Worm (Caenorhabditis elegans) whole organism, late embryonic: ENCODE results near the gene ift-139.
A peak's percentile ranks its signal among the peaks of the same experiment; 100 is the strongest.

Experiments used
- C08G9.2 ChIP-seq: sonication (generic microtip); optimal IDR thresholded peaks from 2 replicates; lab custom pipeline; 2016; ENCODE audit warnings: mild to moderate bottlenecking, missing genetic modification characterization, moderate library complexity, missing compliant biosample characterization
- C38D4.7 ChIP-seq: fragments of 200-800 bp; sonication (Bioruptor generic); optimal IDR thresholded peaks from 2 replicates; lab custom pipeline; 2018; ENCODE audit warnings: mild to moderate bottlenecking, missing genetic modification characterization, moderate library complexity, missing compliant biosample characterization
- F13H6.1 ChIP-seq: sonication (generic microtip); optimal IDR thresholded peaks from 2 replicates; lab custom pipeline; 2016; ENCODE audit warnings: missing genetic modification characterization, missing compliant biosample characterization
- K09A11.1 ChIP-seq: sonication (generic microtip); optimal IDR thresholded peaks from 2 replicates; lab custom pipeline; 2017; ENCODE audit warnings: antibody characterized with exemption, mild to moderate bottlenecking, missing genetic modification characterization, missing compliant biosample characterization; ENCODE audit not compliant: insufficient read depth
- ahr-1 ChIP-seq: sonication (generic microtip); optimal IDR thresholded peaks from 2 replicates; lab custom pipeline; 2016; ENCODE audit warnings: missing genetic modification characterization, missing compliant biosample characterization
- ceh-14 ChIP-seq: sonication (generic microtip); optimal IDR thresholded peaks from 2 replicates; lab custom pipeline; 2016; ENCODE audit warnings: missing genotype, missing genetic modification characterization, missing compliant biosample characterization
- ceh-18 ChIP-seq: sonication (generic microtip); optimal IDR thresholded peaks from 2 replicates; lab custom pipeline; 2016; ENCODE audit warnings: missing genetic modification characterization, missing compliant biosample characterization
- ceh-19 ChIP-seq: fragments of 200-800 bp; sonication (Bioruptor generic); optimal IDR thresholded peaks from 2 replicates; lab custom pipeline; 2018; ENCODE audit warnings: mild to moderate bottlenecking, missing genetic modification characterization, missing compliant biosample characterization
- ceh-2 ChIP-seq: sonication (generic microtip); optimal IDR thresholded peaks from 2 replicates; lab custom pipeline; 2016; ENCODE audit warnings: missing genotype, missing genetic modification characterization, missing compliant biosample characterization
- ceh-22 ChIP-seq: sonication (generic microtip); optimal IDR thresholded peaks from 2 replicates; lab custom pipeline; 2017; ENCODE audit warnings: missing biosample characterization, missing genetic modification characterization
- ceh-24 ChIP-seq: sonication (generic microtip); optimal IDR thresholded peaks from 2 replicates; lab custom pipeline; 2016; ENCODE audit warnings: mild to moderate bottlenecking, missing genetic modification characterization, missing compliant biosample characterization
- ceh-31 ChIP-seq: sonication (generic microtip); optimal IDR thresholded peaks from 2 replicates; lab custom pipeline; 2016; ENCODE audit warnings: missing genetic modification characterization, missing compliant biosample characterization
- ceh-34 ChIP-seq: sonication (generic microtip); optimal IDR thresholded peaks from 2 replicates; lab custom pipeline; 2016; ENCODE audit warnings: mild to moderate bottlenecking, missing genetic modification characterization, missing compliant biosample characterization
- che-1 ChIP-seq: sonication (generic microtip); optimal IDR thresholded peaks from 2 replicates; lab custom pipeline; 2016; ENCODE audit warnings: mild to moderate bottlenecking, missing genetic modification characterization, missing compliant biosample characterization
- dmd-4 ChIP-seq: sonication (generic microtip); optimal IDR thresholded peaks from 2 replicates; lab custom pipeline; 2016; ENCODE audit warnings: borderline replicate concordance, missing genetic modification characterization, missing compliant biosample characterization
- dve-1 ChIP-seq: sonication (generic microtip); optimal IDR thresholded peaks from 2 replicates; lab custom pipeline; 2017; ENCODE audit warnings: antibody characterized with exemption, mild to moderate bottlenecking, missing genetic modification characterization, missing compliant biosample characterization
- elt-2 ChIP-seq: sonication (generic microtip); optimal IDR thresholded peaks from 2 replicates; lab custom pipeline; 2016; ENCODE audit warnings: missing genetic modification reagents, missing genetic modification characterization, missing compliant biosample characterization
- ets-4 ChIP-seq: sonication (generic microtip); optimal IDR thresholded peaks from 2 replicates; lab custom pipeline; 2016; ENCODE audit warnings: missing genetic modification characterization, missing compliant biosample characterization
- fax-1 ChIP-seq: sonication (generic microtip); optimal IDR thresholded peaks from 2 replicates; lab custom pipeline; 2016; ENCODE audit warnings: missing genotype, missing genetic modification characterization, missing compliant biosample characterization
- hlh-30 ChIP-seq: sonication (generic microtip); optimal IDR thresholded peaks from 2 replicates; lab custom pipeline; 2017; ENCODE audit warnings: antibody characterized with exemption, missing genetic modification characterization, missing compliant biosample characterization; ENCODE audit not compliant: insufficient read depth
- hlh-6 ChIP-seq: sonication (generic microtip); optimal IDR thresholded peaks from 2 replicates; lab custom pipeline; 2016; ENCODE audit warnings: missing genotype, missing genetic modification characterization, missing compliant biosample characterization
- hlh-8 ChIP-seq: sonication (generic microtip); optimal IDR thresholded peaks from 2 replicates; lab custom pipeline; 2016; ENCODE audit warnings: missing genotype, missing genetic modification characterization, missing compliant biosample characterization
- lim-6 ChIP-seq: sonication (generic microtip); optimal IDR thresholded peaks from 2 replicates; lab custom pipeline; 2016; ENCODE audit warnings: missing genetic modification characterization, missing compliant biosample characterization
- mec-3 ChIP-seq: sonication (generic microtip); optimal IDR thresholded peaks from 2 replicates; lab custom pipeline; 2016; ENCODE audit warnings: borderline replicate concordance, missing genetic modification characterization, missing compliant biosample characterization
- npax-4 ChIP-seq: sonication (generic microtip); optimal IDR thresholded peaks from 2 replicates; lab custom pipeline; 2016; ENCODE audit warnings: missing genetic modification characterization, missing compliant biosample characterization
- pax-1 ChIP-seq: fragments of 150-350 bp; optimal IDR thresholded peaks from 2 replicates; lab custom pipeline; 2014; ENCODE audit warnings: missing biosample characterization, missing genetic modification characterization
- ref-2 ChIP-seq: sonication (generic microtip); optimal IDR thresholded peaks from 2 replicates; lab custom pipeline; 2016; ENCODE audit warnings: missing genetic modification characterization, missing compliant biosample characterization
- rnt-1 ChIP-seq: sonication (generic microtip); optimal IDR thresholded peaks from 2 replicates; lab custom pipeline; 2016; ENCODE audit warnings: missing genetic modification characterization, missing compliant biosample characterization
- sdc-2 ChIP-seq: sonication (generic microtip); optimal IDR thresholded peaks from 2 replicates; lab custom pipeline; 2016; ENCODE audit warnings: missing genotype, missing genetic modification characterization, missing compliant biosample characterization
- tbx-2 ChIP-seq: sonication (generic microtip); optimal IDR thresholded peaks from 2 replicates; lab custom pipeline; 2016; ENCODE audit warnings: missing genetic modification characterization, missing compliant biosample characterization
- unc-3 ChIP-seq, 2 experiments: fragments of 200-800 bp in 1 of 2; sonication (Bioruptor generic) in 1 of 2; sonication (generic microtip) in 1 of 2; conservative IDR thresholded peaks in 1 of 2; optimal IDR thresholded peaks in 1 of 2; 2 replicates each; pipeline versions ENCODE4 v1.3.6 to Lab custom; 2016 to 2022; ENCODE audit warnings: missing compliant biosample characterization in 2 of 2, missing genetic modification characterization in 2 of 2, missing genetic modification reagents in 1 of 2
- unc-42 ChIP-seq: sonication (generic microtip); optimal IDR thresholded peaks from 2 replicates; lab custom pipeline; 2016; ENCODE audit warnings: missing genotype, missing genetic modification characterization, missing compliant biosample characterization
- unc-86 ChIP-seq: sonication (generic microtip); optimal IDR thresholded peaks from 2 replicates; lab custom pipeline; 2016; ENCODE audit warnings: missing genetic modification characterization, missing compliant biosample characterization
- zip-5 ChIP-seq: sonication (generic microtip); optimal IDR thresholded peaks from 2 replicates; lab custom pipeline; 2016; ENCODE audit warnings: missing genetic modification characterization, missing compliant biosample characterization

The ift-139 gene

ce11 chrIII:6013027-6013426 lies 26.2 kb downstream of the ift-139 start:
- TF ChIP-seq F13H6.1, result peak; percentile 50
- peak; percentile 76 for TF ChIP-seq tbx-2 (tag; lab: Kevin White, UChicago)
- TF ChIP-seq ceh-14 (tag; lab: Kevin White, UChicago), result peak; percentile 86
- TF ChIP-seq hlh-6 (tag; lab: Kevin White, UChicago), result peak; percentile 38
- peak; percentile 33 for TF ChIP-seq unc-42
- peak; percentile 85 for TF ChIP-seq ets-4 (tag; lab: Kevin White, UChicago)
- TF ChIP-seq C08G9.2 (tag; lab: Kevin White, UChicago), result peak; percentile 72
- TF ChIP-seq ceh-2, result peak; percentile 43
- TF ChIP-seq hlh-8 (tag; lab: Kevin White, UChicago), result peak; percentile 26
- peak; percentile 63 for TF ChIP-seq mec-3 (tag; lab: Kevin White, UChicago)
- TF ChIP-seq ref-2 (tag; lab: Kevin White, UChicago), result peak; percentile 73
- peak; percentile 69 for TF ChIP-seq lim-6 (tag; lab: Kevin White, UChicago)
- peak; percentile 13 for TF ChIP-seq ceh-18 (tag; lab: Kevin White, UChicago)
- peak; percentile 3 for TF ChIP-seq zip-5 (tag; lab: Kevin White, UChicago)
- peak; percentile 62 for TF ChIP-seq fax-1
- TF ChIP-seq ceh-34 (tag; lab: Kevin White, UChicago), result peak; percentile 3
- peak; percentile 48 for TF ChIP-seq rnt-1 (tag; lab: Kevin White, UChicago)
- TF ChIP-seq ceh-31, result peak; percentile 93

ce11 chrIII:6011310-6011709 lies 28.0 kb downstream of the ift-139 start:
- no peak for TF ChIP-seq ahr-1
- TF ChIP-seq C38D4.7 (GFP tag; lab: Kevin White, UChicago), result no peak
- no peak for TF ChIP-seq unc-86 (tag; lab: Kevin White, UChicago)
- no peak for TF ChIP-seq dmd-4 (tag; lab: Kevin White, UChicago)
- TF ChIP-seq che-1 (tag; lab: Kevin White, UChicago), result no peak
- TF ChIP-seq npax-4, result no peak
- TF ChIP-seq hlh-30 (tag; lab: Kevin White, UChicago), result no peak
- TF ChIP-seq ets-4 (tag; lab: Kevin White, UChicago), result no peak
- no peak for TF ChIP-seq ceh-14 (tag; lab: Kevin White, UChicago)
- no peak for TF ChIP-seq K09A11.1 (tag; lab: Kevin White, UChicago)
- TF ChIP-seq pax-1 (tag; lab: Kevin White, UChicago), result no peak

ce11 chrIII:6008989-6009610 lies 30.2 kb downstream of the ift-139 start, which contains the start of the genes gcna-1 and eftu-2:
Gene gcna-1 (minus strand): TSS chrIII:6009084.
Gene eftu-2 (plus strand): TSS chrIII:6009560.
- TF ChIP-seq unc-86 (tag; lab: Kevin White, UChicago), result no peak
- peak; percentile 10 for TF ChIP-seq unc-42

- TF ChIP-seq ceh-24 (tag; lab: Kevin White, UChicago), result no peak
- no peak for TF ChIP-seq dve-1
- TF ChIP-seq unc-42, result no peak
- no peak for TF ChIP-seq zip-5 (tag; lab: Kevin White, UChicago)
- no peak for TF ChIP-seq rnt-1 (tag; lab: Kevin White, UChicago)
- TF ChIP-seq unc-3 (GFP tag; conservative IDR thresholded peaks at IDR 0.05; lab: Robert Waterston, UW), result no peak
- TF ChIP-seq unc-3 (tag; optimal IDR thresholded peaks at IDR 0.05; lab: Kevin White, UChicago), result no peak
- TF ChIP-seq dmd-4 (tag; lab: Kevin White, UChicago), result no peak
- TF ChIP-seq K09A11.1 (tag; lab: Kevin White, UChicago), result no peak
- no peak for TF ChIP-seq ceh-18 (tag; lab: Kevin White, UChicago)
- no peak for TF ChIP-seq ceh-22
- TF ChIP-seq sdc-2 (tag; lab: Kevin White, UChicago), result no peak
- TF ChIP-seq elt-2 (tag; lab: Kevin White, UChicago), result no peak
- no peak for TF ChIP-seq C38D4.7 (GFP tag; lab: Kevin White, UChicago)
- no peak for TF ChIP-seq ceh-19 (GFP tag; lab: Kevin White, UChicago)
- no peak for TF ChIP-seq lim-6 (tag; lab: Kevin White, UChicago)
- TF ChIP-seq, all 69 proteins: peak for 0
Measured at ce11 chrIII:6006453-6006852, 32.8 kb downstream of the ift-139 start.
